Fruit fly (Drosophila melanogaster) whole organism, embryonic: ENCODE measurements around the gene Pp1alpha-96A.
A peak's percentile ranks its signal among the peaks of the same experiment; 100 is the strongest.

Experiments
- Atf6 ChIP-seq: fragments of 200-800 bp; sonication (Bioruptor generic); IDR thresholded peaks from 2 replicates; pipeline ENCODE4 v1.3.6; 2022; ENCODE audit warnings: missing biosample characterization, missing genetic modification characterization
- Awh ChIP-seq: fragments of 200-800 bp; sonication (Bioruptor generic); IDR thresholded peaks from 2 replicates; pipeline ENCODE4, ENCODE4 v1.3.6; 2022; ENCODE audit warnings: missing biosample characterization, missing genetic modification characterization
- B-H2 ChIP-seq: fragments of 200-800 bp; sonication (Bioruptor generic); optimal IDR thresholded peaks from 2 replicates; lab custom pipeline; 2018; ENCODE audit warnings: missing biosample characterization, mild to moderate bottlenecking, missing genetic modification characterization
- Blimp-1 ChIP-seq: fragments of 200-800 bp; sonication (Bioruptor generic); optimal IDR thresholded peaks from 3 replicates; lab custom pipeline; 2018; ENCODE audit warnings: missing biosample characterization, missing genetic modification characterization, mild to moderate bottlenecking, moderate library complexity, missing genetic modification reagents
- CG10147 ChIP-seq: fragments of 200-800 bp; sonication (Bioruptor generic); optimal IDR thresholded peaks from 2 replicates; lab custom pipeline; 2019; ENCODE audit warnings: missing biosample characterization, mild to moderate bottlenecking, missing genetic modification characterization, moderate library complexity
- CG10274 ChIP-seq: fragments of 200-800 bp; sonication (Bioruptor generic); optimal IDR thresholded peaks from 3 replicates; lab custom pipeline; 2017; ENCODE audit warnings: missing biosample characterization, mild to moderate bottlenecking, missing genetic modification characterization
- CG11093 ChIP-seq: fragments of 200-800 bp; sonication (Bioruptor generic); IDR thresholded peaks from 3 replicates; pipeline ENCODE4 v1.3.6; 2022; ENCODE audit warnings: missing biosample characterization, missing genetic modification characterization
- CG12769 ChIP-seq: fragments of 200-800 bp; sonication (Bioruptor generic); optimal IDR thresholded peaks from 2 replicates; lab custom pipeline; 2019; ENCODE audit warnings: missing biosample characterization, mild to moderate bottlenecking, missing genetic modification characterization, moderate library complexity
- CG14014 ChIP-seq: fragments of 200-800 bp; sonication (Bioruptor generic); IDR thresholded peaks from 2 replicates; pipeline ENCODE4 v1.3.6; 2022; ENCODE audit warnings: missing biosample characterization, missing genetic modification characterization
- CG14050 ChIP-seq: fragments of 200-800 bp; sonication (Bioruptor generic); IDR thresholded peaks from 3 replicates; pipeline ENCODE4 v1.3.6; 2022; ENCODE audit warnings: missing biosample characterization, missing genetic modification characterization
- CG15269 ChIP-seq: fragments of 200-800 bp; sonication (Bioruptor generic); optimal IDR thresholded peaks from 2 replicates; lab custom pipeline; 2018; ENCODE audit warnings: missing biosample characterization, mild to moderate bottlenecking, missing genetic modification characterization, moderate library complexity
- CG15696 ChIP-seq: fragments of 200-800 bp; sonication (Bioruptor generic); optimal IDR thresholded peaks from 2 replicates; lab custom pipeline; 2019; ENCODE audit warnings: missing biosample characterization, mild to moderate bottlenecking, missing genetic modification characterization, moderate library complexity
- CG18599 ChIP-seq: fragments of 200-800 bp; sonication (Bioruptor generic); optimal IDR thresholded peaks from 3 replicates; lab custom pipeline; 2017; ENCODE audit warnings: missing biosample characterization, missing genetic modification characterization, mild to moderate bottlenecking, moderate library complexity, missing genetic modification reagents
- CG2678 ChIP-seq: fragments of 200-800 bp; sonication (Bioruptor generic); optimal IDR thresholded peaks from 3 replicates; lab custom pipeline; 2019; ENCODE audit warnings: missing biosample characterization, mild to moderate bottlenecking, missing genetic modification characterization, moderate library complexity
- CG32772 ChIP-seq: fragments of 200-800 bp; sonication (Bioruptor generic); IDR thresholded peaks from 2 replicates; pipeline ENCODE4 v1.3.6; 2022; ENCODE audit warnings: missing biosample characterization, missing genetic modification characterization
- CG6254 ChIP-seq: fragments of 200-800 bp; sonication (Bioruptor generic); optimal IDR thresholded peaks from 3 replicates; lab custom pipeline; 2017; ENCODE audit warnings: mild to moderate bottlenecking, missing biosample characterization, missing genetic modification reagents, missing genetic modification characterization
- CG6813 ChIP-seq: fragments of 200-800 bp; sonication (Bioruptor generic); optimal IDR thresholded peaks from 2 replicates; lab custom pipeline; 2017; ENCODE audit warnings: missing biosample characterization, missing genetic modification characterization, mild to moderate bottlenecking, moderate library complexity, missing genetic modification reagents
- CG7271 ChIP-seq: fragments of 200-800 bp; sonication (Bioruptor generic); optimal IDR thresholded peaks from 2 replicates; lab custom pipeline; 2018; ENCODE audit warnings: missing biosample characterization, mild to moderate bottlenecking, missing genetic modification characterization, moderate library complexity
- CG7839 ChIP-seq: fragments of 200-800 bp; sonication (Bioruptor generic); optimal IDR thresholded peaks from 3 replicates; lab custom pipeline; 2018; ENCODE audit warnings: missing biosample characterization, mild to moderate bottlenecking, missing genetic modification characterization, moderate library complexity
- CG8089 ChIP-seq: fragments of 200-800 bp; sonication (Bioruptor generic); optimal IDR thresholded peaks from 3 replicates; lab custom pipeline; 2016; ENCODE audit warnings: missing biosample characterization, missing genetic modification characterization
- Doc2 ChIP-seq: fragments of 200-800 bp; sonication (Bioruptor generic); IDR thresholded peaks from 2 replicates; pipeline ENCODE4 v1.3.6; 2022; ENCODE audit warnings: missing biosample characterization, missing genetic modification characterization
- Dp ChIP-seq: fragments of 200-800 bp; sonication (Bioruptor generic); optimal IDR thresholded peaks from 2 replicates; lab custom pipeline; 2018; ENCODE audit warnings: missing biosample characterization, mild to moderate bottlenecking, missing genetic modification characterization, moderate library complexity
- Elba2 ChIP-seq: fragments of 200-800 bp; sonication (Bioruptor generic); optimal IDR thresholded peaks from 3 replicates; lab custom pipeline; 2016; ENCODE audit warnings: missing biosample characterization, missing genetic modification characterization
- Med ChIP-seq: fragments of 200-800 bp; sonication (Bioruptor generic); peaks from one replicate; lab custom pipeline; 2016; ENCODE audit warnings: missing biosample characterization, missing genetic modification characterization, mild to moderate bottlenecking, inconsistent platforms, moderate library complexity
- Nf-YA ChIP-seq: fragments of 200-800 bp; sonication (Bioruptor generic); IDR thresholded peaks from 2 replicates; pipeline ENCODE4 v1.3.6; 2022; ENCODE audit warnings: missing biosample characterization, missing genetic modification characterization
- Pdp1 ChIP-seq, 2 experiments: fragments of 200-800 bp; sonication (Bioruptor generic); optimal IDR thresholded peaks; 3 replicates each; lab custom pipeline; 2016; ENCODE audit warnings: missing biosample characterization in 2 of 2, missing genetic modification characterization in 2 of 2, mild to moderate bottlenecking in 1 of 2, moderate library complexity in 1 of 2
- Six4 ChIP-seq: fragments of 200-800 bp; sonication (Bioruptor generic); optimal IDR thresholded peaks from 2 replicates; lab custom pipeline; 2016; ENCODE audit warnings: missing biosample characterization, missing genetic modification characterization
- Vsx1 ChIP-seq: fragments of 200-800 bp; sonication (Bioruptor generic); optimal IDR thresholded peaks from 2 replicates; lab custom pipeline; 2017; ENCODE audit warnings: missing biosample characterization, mild to moderate bottlenecking, missing genetic modification characterization, missing genetic modification reagents
- az2 ChIP-seq: fragments of 200-800 bp; sonication (Bioruptor generic); optimal IDR thresholded peaks from 3 replicates; lab custom pipeline; 2016; ENCODE audit warnings: missing biosample characterization, missing genetic modification characterization
- cad ChIP-seq: fragments of >200 bp; optimal IDR thresholded peaks from 2 replicates; lab custom pipeline; 2017; ENCODE audit warnings: missing biosample characterization, missing genetic modification characterization
- crol ChIP-seq: fragments of 200-800 bp; sonication (Bioruptor generic); IDR thresholded peaks from 2 replicates; pipeline ENCODE4 v1.3.6; 2022; ENCODE audit warnings: missing biosample characterization, missing genetic modification characterization
- cwo ChIP-seq: fragments of 200-800 bp; sonication (Bioruptor generic); optimal IDR thresholded peaks from 3 replicates; lab custom pipeline; 2017; ENCODE audit warnings: missing biosample characterization, missing genetic modification characterization, mild to moderate bottlenecking, moderate library complexity, missing genetic modification reagents
- emc ChIP-seq: fragments of 200-800 bp; sonication (Bioruptor generic); optimal IDR thresholded peaks from 2 replicates; lab custom pipeline; 2016; ENCODE audit warnings: missing biosample characterization, missing genetic modification characterization
- exex ChIP-seq: fragments of 200-800 bp; sonication (Bioruptor generic); optimal IDR thresholded peaks from 4 replicates; lab custom pipeline; 2018; ENCODE audit warnings: missing biosample characterization, mild to moderate bottlenecking, missing genetic modification characterization, moderate library complexity
- gt ChIP-seq: fragments of 200-800 bp; sonication (Bioruptor generic); IDR thresholded peaks from 2 replicates; pipeline ENCODE4 v1.3.6; 2022; ENCODE audit warnings: missing biosample characterization, missing genetic modification characterization
- hb ChIP-seq: fragments of 200-800 bp; sonication (Bioruptor generic); IDR thresholded peaks from 3 replicates; pipeline ENCODE4 v1.3.6; 2022; ENCODE audit warnings: missing biosample characterization, missing genetic modification characterization; ENCODE audit not compliant: partially characterized antibody
- lov ChIP-seq, 2 experiments: fragments of 200-800 bp in 1 of 2; fragments of >200 bp in 1 of 2; sonication (Bioruptor generic) in 1 of 2; IDR thresholded peaks in 1 of 2; optimal IDR thresholded peaks in 1 of 2; 2 replicates in 1 of 2; 3 replicates in 1 of 2; pipeline versions ENCODE4 v1.3.6 to Lab custom; 2017 to 2022; ENCODE audit warnings: missing biosample characterization in 1 of 2, missing genetic modification characterization in 1 of 2
- mirr ChIP-seq: fragments of 200-800 bp; sonication (Bioruptor generic); optimal IDR thresholded peaks from 3 replicates; lab custom pipeline; 2018; ENCODE audit warnings: missing biosample characterization, mild to moderate bottlenecking, missing genetic modification characterization
- oc ChIP-seq: fragments of 200-800 bp; sonication (Bioruptor generic); optimal IDR thresholded peaks from 2 replicates; lab custom pipeline; 2018; ENCODE audit warnings: missing biosample characterization, mild to moderate bottlenecking, missing genetic modification characterization, moderate library complexity
- otp ChIP-seq: fragments of 200-800 bp; sonication (Bioruptor generic); IDR thresholded peaks from 3 replicates; pipeline ENCODE4, ENCODE4 v1.3.6; 2022; ENCODE audit warnings: missing biosample characterization, missing genetic modification characterization
- rib ChIP-seq: fragments of 200-800 bp; sonication (Bioruptor generic); IDR thresholded peaks from 2 replicates; pipeline ENCODE4 v1.3.6; 2022; ENCODE audit warnings: missing biosample characterization, missing genetic modification characterization
- row ChIP-seq: fragments of 200-800 bp; sonication (Bioruptor generic); IDR thresholded peaks from 3 replicates; pipeline ENCODE4 v1.3.6; 2022; ENCODE audit warnings: missing biosample characterization, missing genetic modification characterization
- sqz ChIP-seq: fragments of 200-800 bp; sonication (Bioruptor generic); optimal IDR thresholded peaks from 3 replicates; lab custom pipeline; 2018; ENCODE audit warnings: missing biosample characterization, mild to moderate bottlenecking, missing genetic modification characterization
- sug ChIP-seq: fragments of 200-800 bp; optimal IDR thresholded peaks from 2 replicates; lab custom pipeline; 2019; ENCODE audit warnings: missing biosample characterization, mild to moderate bottlenecking, missing genetic modification characterization, moderate library complexity
- tap ChIP-seq: fragments of 200-800 bp; optimal IDR thresholded peaks from 3 replicates; lab custom pipeline; 2019; ENCODE audit warnings: missing biosample characterization, mild to moderate bottlenecking, missing genetic modification characterization, moderate library complexity
- yki ChIP-seq: fragments of >200 bp; optimal IDR thresholded peaks from 3 replicates; lab custom pipeline; 2018

The Pp1alpha-96A gene

dm6 chr3R:24568251-24568932, 50.3 kb downstream of the Pp1alpha-96A start (continued):
- TF ChIP-seq CG7271 (tag; lab: Kevin White, UChicago) (no peak), CG11093 (GFP tag; lab: Robert Waterston, UW) (no peak), mirr (GFP tag; lab: Kevin White, UChicago) (peak; percentile 35), CG18599 (GFP tag; lab: Kevin White, UChicago) (no peak), gt (GFP tag; lab: Robert Waterston, UW) (no peak), Dp (GFP tag; lab: Kevin White, UChicago) (no peak), Doc2 (GFP tag; lab: Robert Waterston, UW) (no peak), yki (lab: Kevin White, UChicago) (no peak), Nf-YA (GFP tag; lab: Robert Waterston, UW) (no peak), hb (GFP tag; lab: Robert Waterston, UW) (no peak)

dm6 chr3R:24569669-24570349, 51.7 kb downstream of the Pp1alpha-96A start:
- peak; percentile 63 for TF ChIP-seq oc (tag; lab: Kevin White, UChicago)
- TF ChIP-seq CG15269 (tag; lab: Kevin White, UChicago) = peak; percentile 41
- TF ChIP-seq az2 (GFP tag; lab: Kevin White, UChicago) = no peak
- peak in 1 of 2 experiments; percentile 78 for TF ChIP-seq Pdp1 (GFP tag; optimal IDR thresholded peaks at IDR 0.05; lab: Kevin White, UChicago)
- TF ChIP-seq Blimp-1 (GFP tag; lab: Kevin White, UChicago) = peak; percentile 17
- TF ChIP-seq cad = no peak
- TF ChIP-seq CG14050 (GFP tag; lab: Robert Waterston, UW) = no peak
- no peak for TF ChIP-seq row (GFP tag; lab: Robert Waterston, UW)
- no peak for TF ChIP-seq CG2678
- TF ChIP-seq CG10274 = no peak
- TF ChIP-seq Vsx1 (GFP tag; lab: Kevin White, UChicago) = peak; percentile 1
- peak; percentile 70 for TF ChIP-seq crol (GFP tag; lab: Robert Waterston, UW)
- TF ChIP-seq cwo (GFP tag; lab: Kevin White, UChicago) = peak; percentile 77
- no peak for TF ChIP-seq lov (optimal IDR thresholded peaks at IDR 0.05; lab: Kevin White, UChicago)
- TF ChIP-seq lov (GFP tag; IDR thresholded peaks at IDR 0.05; lab: Robert Waterston, UW) = peak; percentile 14; the same call in 1 of the 3 replicates
- TF ChIP-seq emc (GFP tag; lab: Kevin White, UChicago) = no peak
- TF ChIP-seq CG32772 (GFP tag; lab: Robert Waterston, UW) = no peak
- peak; percentile 52 for TF ChIP-seq Med (GFP tag; lab: Kevin White, UChicago)
- TF ChIP-seq exex (tag; lab: Kevin White, UChicago) = peak; percentile 44
- peak; percentile 7 for TF ChIP-seq CG10147 (GFP tag; lab: Kevin White, UChicago)
- no peak for TF ChIP-seq Elba2 (GFP tag; lab: Kevin White, UChicago)
- peak; percentile 46 for TF ChIP-seq sug
- no peak for TF ChIP-seq CG8089 (GFP tag; lab: Kevin White, UChicago)
- TF ChIP-seq sqz = no peak
- TF ChIP-seq Atf6 (GFP tag; lab: Robert Waterston, UW) = no peak
- TF ChIP-seq Six4 (GFP tag; lab: Kevin White, UChicago) = no peak
- TF ChIP-seq tap (tag; lab: Kevin White, UChicago) = no peak
- no peak for TF ChIP-seq CG14014 (GFP tag; lab: Robert Waterston, UW)
- TF ChIP-seq rib (GFP tag; lab: Robert Waterston, UW) = no peak; the same call in 1 of the 2 replicates
- TF ChIP-seq CG7839 (tag; lab: Kevin White, UChicago) = no peak
- peak; percentile 7 for TF ChIP-seq CG6254
- peak; percentile 75 for TF ChIP-seq Awh (GFP tag; lab: Robert Waterston, UW)
- peak; percentile 32 for TF ChIP-seq mirr (GFP tag; lab: Kevin White, UChicago)
- TF ChIP-seq otp (GFP tag; lab: Robert Waterston, UW) = 0 out of 3 replicates have a peak, but pooled peaks have one; percentile 26
- TF ChIP-seq B-H2 (GFP tag; lab: Kevin White, UChicago) = peak; percentile 19
- no peak for TF ChIP-seq CG6813
- TF ChIP-seq CG12769 = peak; percentile 82
- TF ChIP-seq CG15696 (tag; lab: Kevin White, UChicago) = no peak
